Worm (Caenorhabditis elegans) whole organism, mixed stage, embryonic: ENCODE measurements around the gene srsx-31.

Experiments
- M03D4.4 ChIP-seq: sonication (generic microtip); optimal IDR thresholded peaks from 2 replicates; lab custom pipeline; 2017; ENCODE audit warnings: mild to moderate bottlenecking, missing genetic modification characterization, missing compliant biosample characterization
- bed-3 ChIP-seq: fragments of 200-800 bp; sonication (Bioruptor generic); optimal IDR thresholded peaks from 3 replicates; lab custom pipeline; 2018; ENCODE audit warnings: mild to moderate bottlenecking, missing genetic modification characterization, moderate library complexity, missing compliant biosample characterization
- blmp-1 ChIP-seq: fragments of 150-350 bp; optimal IDR thresholded peaks from 2 replicates; lab custom pipeline; 2014; ENCODE audit warnings: missing biosample characterization, missing genetic modification characterization
- ceh-39 ChIP-seq: fragments of 150-350 bp; optimal IDR thresholded peaks from 2 replicates; lab custom pipeline; 2014; ENCODE audit warnings: missing biosample characterization, missing genetic modification characterization
- ceh-43 ChIP-seq: fragments of 200-800 bp; sonication (Bioruptor generic); optimal IDR thresholded peaks from 2 replicates; lab custom pipeline; 2018; ENCODE audit warnings: mild to moderate bottlenecking, missing genetic modification characterization, moderate library complexity, missing compliant biosample characterization
- ces-1 ChIP-seq: fragments of 150-350 bp; optimal IDR thresholded peaks from 2 replicates; lab custom pipeline; 2014; ENCODE audit warnings: missing biosample characterization, missing genetic modification reagents, missing genetic modification characterization
- cnd-1 ChIP-seq: fragments of 200-800 bp; sonication (Bioruptor generic); optimal IDR thresholded peaks from 2 replicates; lab custom pipeline; 2018; ENCODE audit warnings: mild to moderate bottlenecking, missing genetic modification characterization, missing compliant biosample characterization
- drap-1 ChIP-seq: fragments of 200-800 bp; sonication (Bioruptor generic); optimal IDR thresholded peaks from 3 replicates; lab custom pipeline; 2018; ENCODE audit warnings: mild to moderate bottlenecking, missing genetic modification characterization, missing compliant biosample characterization
- elt-1 ChIP-seq: sonication (generic microtip); optimal IDR thresholded peaks from 2 replicates; lab custom pipeline; 2017; ENCODE audit warnings: missing genetic modification characterization, mild to moderate bottlenecking, missing compliant biosample characterization, antibody characterized with exemption, moderate library complexity, borderline replicate concordance; ENCODE audit not compliant: insufficient read depth
- elt-3 ChIP-seq: fragments of 150-350 bp; optimal IDR thresholded peaks from 2 replicates; lab custom pipeline; 2014; ENCODE audit warnings: missing biosample characterization, missing genetic modification characterization
- flh-1 ChIP-seq: fragments of 200-800 bp; sonication (Bioruptor generic); optimal IDR thresholded peaks from 2 replicates; lab custom pipeline; 2018; ENCODE audit warnings: mild to moderate bottlenecking, missing genetic modification characterization, moderate library complexity, missing compliant biosample characterization
- ham-2 ChIP-seq: fragments of 200-800 bp; sonication (Bioruptor generic); optimal IDR thresholded peaks from 2 replicates; lab custom pipeline; 2018; ENCODE audit warnings: mild to moderate bottlenecking, missing genetic modification characterization, missing compliant biosample characterization
- hlh-1 ChIP-seq: fragments of 150-350 bp; optimal IDR thresholded peaks from 2 replicates; lab custom pipeline; 2014; ENCODE audit warnings: missing biosample characterization, missing genetic modification reagents, missing genetic modification characterization
- lin-13 ChIP-seq: fragments of 150-350 bp; optimal IDR thresholded peaks from 2 replicates; lab custom pipeline; 2014; ENCODE audit warnings: missing biosample characterization, missing genetic modification characterization
- lin-32 ChIP-seq: fragments of 200-800 bp; sonication (Bioruptor generic); optimal IDR thresholded peaks from 2 replicates; lab custom pipeline; 2018; ENCODE audit warnings: mild to moderate bottlenecking, missing genetic modification characterization, missing compliant biosample characterization
- lsy-2 ChIP-seq: fragments of 150-350 bp; optimal IDR thresholded peaks from 2 replicates; lab custom pipeline; 2014; ENCODE audit warnings: missing biosample characterization, missing genetic modification characterization
- mab-5 ChIP-seq: fragments of 150-350 bp; optimal IDR thresholded peaks from 2 replicates; lab custom pipeline; 2014; ENCODE audit warnings: missing biosample characterization, missing genetic modification characterization
- mep-1 ChIP-seq: fragments of 150-350 bp; optimal IDR thresholded peaks from 2 replicates; lab custom pipeline; 2017; ENCODE audit warnings: missing biosample characterization, missing genetic modification reagents, missing genetic modification characterization, inconsistent platforms
- mls-2 ChIP-seq: sonication (generic microtip); optimal IDR thresholded peaks from 2 replicates; lab custom pipeline; 2016; ENCODE audit warnings: mild to moderate bottlenecking, missing genetic modification characterization, moderate library complexity, missing compliant biosample characterization
- nhr-12 ChIP-seq: fragments of 150-350 bp; optimal IDR thresholded peaks from 2 replicates; lab custom pipeline; 2014; ENCODE audit warnings: missing biosample characterization, missing genetic modification characterization
- nhr-2 ChIP-seq: fragments of 150-350 bp; optimal IDR thresholded peaks from 2 replicates; lab custom pipeline; 2014; ENCODE audit warnings: missing biosample characterization, missing genetic modification characterization
- nhr-237 ChIP-seq: fragments of 150-350 bp; optimal IDR thresholded peaks from 2 replicates; lab custom pipeline; 2014; ENCODE audit warnings: missing biosample characterization, missing genetic modification characterization
- nhr-28 ChIP-seq: fragments of 150-350 bp; optimal IDR thresholded peaks from 2 replicates; lab custom pipeline; 2014; ENCODE audit warnings: missing biosample characterization, missing genetic modification characterization
- nhr-76 ChIP-seq: sonication (generic microtip); optimal IDR thresholded peaks from 2 replicates; lab custom pipeline; 2017; ENCODE audit warnings: missing biosample characterization, missing genetic modification characterization
- pha-4 ChIP-seq: fragments of 150-350 bp; optimal IDR thresholded peaks from 2 replicates; lab custom pipeline; 2018; ENCODE audit warnings: missing biosample characterization, missing genetic modification reagents, missing genetic modification characterization
- sem-2 ChIP-seq: fragments of 200-800 bp; sonication (Bioruptor generic); optimal IDR thresholded peaks from 2 replicates; lab custom pipeline; 2018; ENCODE audit warnings: mild to moderate bottlenecking, missing genetic modification characterization, missing compliant biosample characterization
- sptf-1 ChIP-seq: sonication (generic microtip); optimal IDR thresholded peaks from 2 replicates; lab custom pipeline; 2017; ENCODE audit warnings: mild to moderate bottlenecking, missing genetic modification characterization, moderate library complexity, missing compliant biosample characterization
- tbx-8 ChIP-seq: fragments of 200-800 bp; sonication (Bioruptor generic); optimal IDR thresholded peaks from 2 replicates; lab custom pipeline; 2018; ENCODE audit warnings: mild to moderate bottlenecking, missing genetic modification characterization, moderate library complexity, missing compliant biosample characterization
- unc-120 ChIP-seq: sonication (generic microtip); optimal IDR thresholded peaks from 2 replicates; lab custom pipeline; 2017; ENCODE audit warnings: missing genetic modification characterization, missing compliant biosample characterization; ENCODE audit not compliant: poor library complexity, severe bottlenecking
- unc-39 ChIP-seq: fragments of 150-350 bp; optimal IDR thresholded peaks from 2 replicates; lab custom pipeline; 2014; ENCODE audit warnings: missing biosample characterization, missing genetic modification characterization
- unc-62 ChIP-seq: fragments of 150-350 bp; optimal IDR thresholded peaks from 2 replicates; lab custom pipeline; 2014; ENCODE audit warnings: missing biosample characterization, missing genetic modification reagents, missing genetic modification characterization
- zip-8 ChIP-seq: fragments of 150-350 bp; optimal IDR thresholded peaks from 2 replicates; lab custom pipeline; 2014; ENCODE audit warnings: missing biosample characterization, missing genetic modification characterization
- ztf-11 ChIP-seq: fragments of 150-350 bp; optimal IDR thresholded peaks from 2 replicates; lab custom pipeline; 2014; ENCODE audit warnings: missing biosample characterization, missing genetic modification characterization

srsx-31 gene

ce11 chrV:11266681-11267080 lies 11.8 kb upstream of the srsx-31 start, which contains the start of gene str-116:
str-116 (plus strand) TSS chrV:11266981.
- TF ChIP-seq ces-1 (GFP tag; lab: Kevin White, UChicago) (no peak), tbx-8 (GFP tag; lab: Kevin White, UChicago) (no peak), mep-1 (tag; lab: Kevin White, UChicago) (no peak), sptf-1 (tag; lab: Kevin White, UChicago) (no peak)

- TF ChIP-seq mep-1 (tag; lab: Kevin White, UChicago) (no peak), ceh-43 (no peak), elt-1 (tag; lab: Kevin White, UChicago) (no peak), nhr-76 (tag; lab: Kevin White, UChicago) (no peak), nhr-2 (no peak), mab-5 (no peak), lin-32 (GFP tag; lab: Kevin White, UChicago) (no peak), M03D4.4 (no peak), lsy-2 (tag; lab: Kevin White, UChicago) (no peak), drap-1 (GFP tag; lab: Kevin White, UChicago) (no peak), bed-3 (GFP tag; lab: Kevin White, UChicago) (no peak), pha-4 (tag; lab: Kevin White, UChicago) (no peak), unc-39 (tag; lab: Kevin White, UChicago) (no peak), sem-2 (GFP tag; lab: Kevin White, UChicago) (no peak), mls-2 (tag; lab: Kevin White, UChicago) (no peak), ham-2 (GFP tag; lab: Kevin White, UChicago) (no peak), ceh-39 (tag; lab: Kevin White, UChicago) (no peak), hlh-1 (tag; lab: Kevin White, UChicago) (no peak), unc-62 (GFP tag; lab: Kevin White, UChicago) (no peak)
These were observed 10.6 kb upstream of the srsx-31 start, which contains the start of gene cln-3.1 for ce11 chrV:11265482-11265881. cln-3.1 (minus strand) TSS chrV:11265652.

- no peak for TF ChIP-seq ztf-11 (tag; lab: Kevin White, UChicago)
- TF ChIP-seq nhr-12 (tag; lab: Kevin White, UChicago) = no peak
- no peak for TF ChIP-seq cnd-1 (tag; lab: Kevin White, UChicago)
- no peak for TF ChIP-seq mep-1 (tag; lab: Kevin White, UChicago)
- no peak for TF ChIP-seq ceh-39 (tag; lab: Kevin White, UChicago)
- TF ChIP-seq mls-2 (tag; lab: Kevin White, UChicago) = no peak
- no peak for TF ChIP-seq elt-3 (tag; lab: Kevin White, UChicago)
- TF ChIP-seq mab-5 = no peak
- TF ChIP-seq sptf-1 (tag; lab: Kevin White, UChicago) = no peak
- no peak for TF ChIP-seq unc-62 (GFP tag; lab: Kevin White, UChicago)
- TF ChIP-seq unc-120 (tag; lab: Kevin White, UChicago) = no peak
- TF ChIP-seq nhr-237 = no peak
- no peak for TF ChIP-seq ceh-43
These were observed 8.1 kb upstream of the srsx-31 start, which contains the start of gene F07B10.4 for ce11 chrV:11263025-11263424. F07B10.4 (minus strand) TSS chrV:11263125.

ce11 chrV:11260622-11261021 lies 5.7 kb upstream of the srsx-31 start, which contains the start of gene F07B10.7:
F07B10.7 (minus strand) TSS chrV:11260722.
- TF ChIP-seq ceh-39 (tag; lab: Kevin White, UChicago) (no peak), zip-8 (tag; lab: Kevin White, UChicago) (no peak), blmp-1 (no peak), lin-32 (GFP tag; lab: Kevin White, UChicago) (no peak), unc-62 (GFP tag; lab: Kevin White, UChicago) (no peak), elt-1 (tag; lab: Kevin White, UChicago) (no peak), flh-1 (GFP tag; lab: Kevin White, UChicago) (no peak), ham-2 (GFP tag; lab: Kevin White, UChicago) (no peak), cnd-1 (tag; lab: Kevin White, UChicago) (no peak), tbx-8 (GFP tag; lab: Kevin White, UChicago) (no peak), nhr-28 (tag; lab: Kevin White, UChicago) (no peak), lin-13 (tag; lab: Kevin White, UChicago) (no peak), ces-1 (GFP tag; lab: Kevin White, UChicago) (no peak), nhr-12 (tag; lab: Kevin White, UChicago) (no peak), lsy-2 (tag; lab: Kevin White, UChicago) (no peak), mls-2 (tag; lab: Kevin White, UChicago) (no peak), drap-1 (GFP tag; lab: Kevin White, UChicago) (no peak), sptf-1 (tag; lab: Kevin White, UChicago) (no peak), nhr-2 (no peak), sem-2 (GFP tag; lab: Kevin White, UChicago) (no peak)
